Fruit fly (Drosophila melanogaster): ENCODE data around the gene Cyp28a5.

Gene Cyp28a5

dm6 chr2L:14024051-14024745, 47.1 kb downstream of the Cyp28a5 start (continued):
- peak; percentile 66 for TF ChIP-seq fd85E (GFP tag; optimal IDR thresholded peaks at IDR 0.05)
- TF ChIP-seq Smox (GFP tag; optimal IDR thresholded peaks at IDR 0.05), result peak; percentile 79
- TF ChIP-seq CG31627 (GFP tag; optimal IDR thresholded peaks at IDR 0.05), result peak; percentile 69
- peak; percentile 55 for TF ChIP-seq CG10669 (GFP tag; optimal IDR thresholded peaks at IDR 0.05)
- peak; percentile 20 for TF ChIP-seq Hr4 (GFP tag; optimal IDR thresholded peaks at IDR 0.05)
- no peak for TF ChIP-seq Eip93F (GFP tag; optimal IDR thresholded peaks at IDR 0.05)
- peak; percentile 83 for TF ChIP-seq CG7368 (GFP tag; optimal IDR thresholded peaks at IDR 0.05)
- TF ChIP-seq CG6808 (GFP tag; optimal IDR thresholded peaks at IDR 0.05), result peak; percentile 75
- no peak for TF ChIP-seq Sox15 (GFP tag; optimal IDR thresholded peaks at IDR 0.05)
- TF ChIP-seq Hr39 (GFP tag; optimal IDR thresholded peaks at IDR 0.05), result peak; percentile 44
- peak; percentile 85 for TF ChIP-seq Hr38 (GFP tag; optimal IDR thresholded peaks at IDR 0.05)
- peak; percentile 12 for TF ChIP-seq Ets96B (tag; optimal IDR thresholded peaks at IDR 0.05)
- TF ChIP-seq CG9139 (GFP tag; optimal IDR thresholded peaks at IDR 0.05), result peak; percentile 66
- TF ChIP-seq CG6854 (GFP tag; optimal IDR thresholded peaks at IDR 0.05), result peak; percentile 93
- peak; percentile 49 for TF ChIP-seq Ets21C (GFP tag; optimal IDR thresholded peaks at IDR 0.05)
- peak; percentile 72 for TF ChIP-seq CG8119 (GFP tag; IDR thresholded peaks at IDR 0.05)
- peak; percentile 81 for TF ChIP-seq CG16779 (tag; optimal IDR thresholded peaks at IDR 0.05)
- peak; percentile 77 for TF ChIP-seq CG34406 (GFP tag; optimal IDR thresholded peaks at IDR 0.05)
- TF ChIP-seq svp (GFP tag), result peak; percentile 69
- TF ChIP-seq CG8319 (GFP tag; optimal IDR thresholded peaks at IDR 0.05), result peak; percentile 51

- TF ChIP-seq Sox15 (GFP tag; optimal IDR thresholded peaks at IDR 0.05) (no peak), CG31627 (GFP tag; optimal IDR thresholded peaks at IDR 0.05) (peak; percentile 3), fd59A (GFP tag; optimal IDR thresholded peaks at IDR 0.05) (no peak), CG8632 (GFP tag; optimal IDR thresholded peaks at IDR 0.05) (no peak), CG6792 (GFP tag; optimal IDR thresholded peaks at IDR 0.05) (no peak), ss (GFP tag; optimal IDR thresholded peaks at IDR 0.05) (no peak), CG6163 (GFP tag; IDR thresholded peaks at IDR 0.05) (no peak; the same call in 2 of the 3 replicates), CG6276 (GFP tag; optimal IDR thresholded peaks at IDR 0.05) (peak; percentile 34), Sox14 (GFP tag; optimal IDR thresholded peaks at IDR 0.05) (peak; percentile 19), CG11294 (GFP tag; IDR thresholded peaks at IDR 0.05) (peak; percentile 58), CG11762 (GFP tag; optimal IDR thresholded peaks at IDR 0.05; ENCODE audit: insufficient read depth) (no peak), CG3919 (GFP tag; optimal IDR thresholded peaks at IDR 0.05) (no peak), CG9139 (GFP tag; optimal IDR thresholded peaks at IDR 0.05) (no peak), Ets21C (GFP tag; optimal IDR thresholded peaks at IDR 0.05) (no peak), OdsH (GFP tag; optimal IDR thresholded peaks at IDR 0.05) (peak; percentile 55), pdm3 (GFP tag; optimal IDR thresholded peaks at IDR 0.05) (peak; percentile 39), Ets96B (tag; optimal IDR thresholded peaks at IDR 0.05) (no peak), topi (GFP tag; optimal IDR thresholded peaks at IDR 0.05) (no peak), CG10669 (GFP tag; optimal IDR thresholded peaks at IDR 0.05) (no peak), CG6808 (GFP tag; optimal IDR thresholded peaks at IDR 0.05) (no peak), CG3032 (tag; optimal IDR thresholded peaks at IDR 0.05) (no peak), CG34406 (GFP tag; optimal IDR thresholded peaks at IDR 0.05) (no peak), Sox102F (GFP tag; optimal IDR thresholded peaks at IDR 0.05) (no peak), lz (GFP tag; optimal IDR thresholded peaks at IDR 0.05) (peak; percentile 31), esn (GFP tag; optimal IDR thresholded peaks at IDR 0.05) (no peak), Hr38 (GFP tag; optimal IDR thresholded peaks at IDR 0.05) (no peak), fkh (GFP tag; optimal IDR thresholded peaks at IDR 0.05) (no peak), spab (GFP tag; optimal IDR thresholded peaks at IDR 0.05) (no peak), acj6 (GFP tag; optimal IDR thresholded peaks at IDR 0.05) (peak; percentile 12), CG10631 (GFP tag; optimal IDR thresholded peaks at IDR 0.05) (peak; percentile 45), dsx (GFP tag; optimal IDR thresholded peaks at IDR 0.05; ENCODE audit: poor library complexity, severe bottlenecking) (no peak), cyc (GFP tag; optimal IDR thresholded peaks at IDR 0.05) (no peak), Eip78C (GFP tag) (peak; percentile 51), dac (GFP tag; optimal IDR thresholded peaks at IDR 0.05) (peak; percentile 14), salr (GFP tag; optimal IDR thresholded peaks at IDR 0.05) (peak in 1 of 2 experiments; percentile 15), achi (GFP tag; optimal IDR thresholded peaks at IDR 0.05) (peak; percentile 17), CG32006 (GFP tag; optimal IDR thresholded peaks at IDR 0.05) (peak; percentile 80), Hr4 (GFP tag; optimal IDR thresholded peaks at IDR 0.05) (peak; percentile 79)
Observed at dm6 chr2L:14024746-14025105, 47.6 kb downstream of the Cyp28a5 start.

All from whole organism, prepupa.